Worm (Caenorhabditis elegans) whole organism, mixed stage, embryonic: ENCODE measurements around the gene dpy-9.

Experiments
- cnd-1 ChIP-seq: fragments of 200-800 bp; sonication (Bioruptor generic); optimal IDR thresholded peaks from 2 replicates; lab custom pipeline; 2018; ENCODE audit warnings: mild to moderate bottlenecking, missing genetic modification characterization, missing compliant biosample characterization
- elt-3 ChIP-seq: fragments of 150-350 bp; optimal IDR thresholded peaks from 2 replicates; lab custom pipeline; 2014; ENCODE audit warnings: missing biosample characterization, missing genetic modification characterization
- lin-13 ChIP-seq: fragments of 150-350 bp; optimal IDR thresholded peaks from 2 replicates; lab custom pipeline; 2014; ENCODE audit warnings: missing biosample characterization, missing genetic modification characterization
- nhr-12 ChIP-seq: fragments of 150-350 bp; optimal IDR thresholded peaks from 2 replicates; lab custom pipeline; 2014; ENCODE audit warnings: missing biosample characterization, missing genetic modification characterization
- nhr-76 ChIP-seq: sonication (generic microtip); optimal IDR thresholded peaks from 2 replicates; lab custom pipeline; 2017; ENCODE audit warnings: missing biosample characterization, missing genetic modification characterization
- pha-4 ChIP-seq: fragments of 150-350 bp; optimal IDR thresholded peaks from 2 replicates; lab custom pipeline; 2018; ENCODE audit warnings: missing biosample characterization, missing genetic modification reagents, missing genetic modification characterization
- snpc-4 ChIP-seq: fragments of 150-350 bp; optimal IDR thresholded peaks from 2 replicates; lab custom pipeline; 2014; ENCODE audit warnings: missing biosample characterization, missing genetic modification characterization
- ztf-11 ChIP-seq: fragments of 150-350 bp; optimal IDR thresholded peaks from 2 replicates; lab custom pipeline; 2014; ENCODE audit warnings: missing biosample characterization, missing genetic modification characterization

DNA sequence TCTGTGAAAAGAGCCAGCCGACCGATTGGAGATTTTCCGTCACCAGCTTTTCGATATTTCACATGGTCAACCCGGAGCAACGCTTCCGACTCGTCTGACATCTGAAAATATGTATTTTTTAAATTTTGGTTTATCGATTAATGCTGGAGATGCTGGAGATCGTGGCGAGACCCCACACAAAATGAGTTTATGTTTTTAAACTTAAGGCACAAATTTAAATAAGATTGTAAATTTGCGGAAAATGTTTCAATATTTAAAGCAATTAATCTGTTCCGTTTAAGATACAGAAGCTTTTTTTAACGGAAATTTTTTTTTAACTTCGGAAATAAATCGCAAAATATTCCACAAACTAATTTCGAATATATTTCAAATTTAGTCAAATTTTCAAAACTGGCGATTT lies 27.3 kb downstream of the dpy-9 start, which contains the start of gene gtf-2H1:
- TF ChIP-seq ztf-11 (tag; lab: Kevin White, UChicago) (no peak), snpc-4 (tag; lab: Kevin White, UChicago) (no peak), elt-3 (no peak), cnd-1 (tag; lab: Kevin White, UChicago) (no peak), lin-13 (tag; lab: Kevin White, UChicago) (no peak), nhr-76 (tag; lab: Kevin White, UChicago) (no peak), nhr-12 (no peak), pha-4 (tag; lab: Kevin White, UChicago) (no peak)
